Fruit fly (Drosophila melanogaster) whole organism: Measurements from ENCODE around the gene SdhC.

ENCODE experiments used
- CG8478 ChIP-seq: fragments of >200 bp; optimal IDR thresholded peaks from 2 replicates; lab custom pipeline; 2018; ENCODE audit warnings: inconsistent platforms
- Dll ChIP-seq: fragments of >200 bp; optimal IDR thresholded peaks from 2 replicates; lab custom pipeline; 2017
- EcR ChIP-seq, 2 experiments: fragments of >200 bp; optimal IDR thresholded peaks; 2 replicates each; lab custom pipeline; 2017; ENCODE audit warnings: missing biosample characterization in 2 of 2, missing genetic modification characterization in 2 of 2, missing genetic modification reagents in 2 of 2
- pan ChIP-seq: fragments of >200 bp; optimal IDR thresholded peaks from 2 replicates; lab custom pipeline; 2017
- psq ChIP-seq: fragments of >200 bp; optimal IDR thresholded peaks from 2 replicates; lab custom pipeline; 2017
- usp ChIP-seq: fragments of >200 bp; optimal IDR thresholded peaks from 2 replicates; lab custom pipeline; 2017; ENCODE audit warnings: missing biosample characterization, missing genetic modification characterization, mixed read lengths

SdhC gene

DNA sequence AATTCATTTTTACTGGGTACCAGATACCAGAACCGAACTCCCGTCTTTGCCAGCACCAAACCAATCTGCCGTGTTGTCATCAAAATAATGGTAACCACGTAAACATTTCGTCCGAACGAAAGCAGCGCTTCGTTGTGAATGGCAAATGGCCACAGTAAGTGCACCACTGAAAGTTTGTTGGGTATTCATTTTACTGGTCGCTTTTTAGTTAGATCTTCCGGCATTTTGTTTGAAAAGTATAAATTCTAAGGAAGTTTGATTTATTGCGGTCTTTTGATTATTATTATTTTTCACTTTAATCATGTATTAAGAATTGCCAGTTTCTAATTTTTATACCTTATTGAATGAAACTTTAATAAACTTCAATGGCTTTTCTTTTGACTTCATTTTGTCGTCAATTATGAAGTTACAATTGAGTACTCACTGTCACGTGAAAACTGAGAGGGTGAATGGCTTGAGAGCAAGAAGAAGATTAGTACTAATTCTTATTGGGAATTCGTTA is 4.9 kb upstream of the SdhC start, which contains the start of gene ZnT86D:
Gene ZnT86D, minus strand, starts transcription at position 91 of the 502 bp plus-strand sequence.
- no peak for TF ChIP-seq EcR (GFP tag; optimal IDR thresholded peaks at IDR 0.05; lab: Kevin White, UChicago)

DNA sequence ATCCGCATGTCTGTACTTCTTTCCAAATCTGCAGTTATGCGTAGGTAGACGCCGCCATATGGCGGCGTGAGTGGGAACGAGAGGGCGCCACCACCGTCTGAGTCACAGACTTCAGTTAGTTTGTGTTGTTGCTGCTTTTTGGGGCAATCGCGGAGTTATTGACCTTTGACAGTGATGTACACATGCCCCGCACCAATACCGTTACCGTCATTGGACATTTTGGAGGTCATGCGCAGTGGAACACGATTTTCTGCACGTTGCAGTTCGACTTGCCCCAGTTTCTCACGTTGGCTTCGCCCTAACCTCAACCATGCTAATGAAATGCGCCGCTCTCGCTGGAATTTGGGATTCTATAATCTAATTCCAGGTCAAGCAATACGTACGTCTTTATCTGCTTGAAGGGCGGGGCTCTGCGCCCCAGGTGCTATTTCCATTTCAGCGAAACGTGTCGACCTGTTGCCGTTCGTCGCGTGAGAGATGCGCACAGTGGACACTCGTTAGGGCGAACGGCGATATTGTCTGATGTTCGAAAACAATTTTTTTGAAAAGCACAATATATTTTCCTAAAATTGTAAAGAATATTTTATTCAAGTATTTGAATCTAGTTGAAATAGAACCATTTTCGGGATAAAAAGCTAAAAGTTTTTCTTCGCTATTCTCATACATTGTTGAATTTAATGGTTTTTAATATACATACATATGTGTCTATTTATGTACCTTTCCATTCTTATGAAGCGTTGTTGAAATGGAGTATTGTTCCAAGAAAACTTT is 1.8 kb upstream of the SdhC start:
- TF ChIP-seq usp (no peak), Dll (lab: Kevin White, UChicago) (no peak), pan (no peak), CG8478 (no peak), EcR (GFP tag; optimal IDR thresholded peaks at IDR 0.05; lab: Kevin White, UChicago) (no peak), psq (lab: Kevin White, UChicago) (no peak)

DNA sequence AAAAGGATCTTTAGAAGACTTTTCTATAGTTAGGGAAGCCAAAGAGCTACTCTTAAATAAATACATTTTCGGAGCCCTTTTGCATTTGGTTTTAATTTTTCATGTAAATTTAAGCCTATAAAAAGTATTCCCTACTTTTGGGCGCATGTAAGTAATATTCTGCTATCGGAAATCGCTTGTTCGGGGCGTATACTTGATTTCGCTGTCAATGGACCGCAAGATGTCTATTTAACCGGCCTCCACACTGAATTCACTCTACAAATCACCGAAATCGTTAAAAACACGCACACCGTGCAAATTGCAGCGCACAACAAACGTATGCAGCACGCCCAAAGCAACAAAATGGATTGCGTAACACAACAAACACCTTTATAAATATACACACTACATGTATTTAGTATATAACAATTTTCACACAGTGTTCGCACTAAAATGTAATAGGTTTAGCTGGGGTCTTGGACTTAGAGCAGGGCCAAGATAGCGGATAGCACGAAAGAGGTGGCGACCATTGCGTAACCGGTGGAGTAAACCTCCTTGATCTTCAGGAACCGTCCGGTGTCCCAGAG is 800 bp downstream of the SdhC start:
- TF ChIP-seq usp (no peak), psq (lab: Kevin White, UChicago) (no peak), pan (no peak), CG8478 (no peak), EcR (GFP tag; optimal IDR thresholded peaks at IDR 0.05; lab: Kevin White, UChicago) (no peak), Dll (lab: Kevin White, UChicago) (no peak)

DNA sequence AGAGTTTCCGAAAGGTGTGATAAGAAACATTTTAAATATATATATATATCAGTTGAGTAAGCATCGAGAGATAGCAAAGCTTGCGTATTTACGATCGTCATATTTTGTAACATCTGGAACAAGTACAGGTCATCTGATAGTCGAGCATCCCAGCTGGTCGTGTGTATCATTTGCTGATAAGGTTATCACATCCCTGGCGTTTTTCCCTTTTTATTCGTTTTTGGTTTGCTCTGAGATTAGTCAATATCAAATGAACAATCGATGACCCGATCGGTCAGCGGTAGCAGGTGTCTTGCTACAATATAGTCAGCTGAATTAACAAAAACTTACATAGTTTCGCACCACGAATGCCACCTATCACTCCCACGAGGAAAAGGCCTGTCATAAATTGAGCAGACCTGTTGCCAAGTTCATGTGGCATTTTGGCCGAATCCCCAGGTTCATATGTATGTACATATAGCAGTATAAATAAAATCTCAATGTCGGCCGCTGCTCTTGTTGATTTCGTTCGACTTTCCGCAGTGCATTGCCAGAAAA is 8.7 kb downstream of the SdhC start:
- peak; percentile 88 for TF ChIP-seq pan
- no peak for TF ChIP-seq usp
- no peak for TF ChIP-seq CG8478

DNA sequence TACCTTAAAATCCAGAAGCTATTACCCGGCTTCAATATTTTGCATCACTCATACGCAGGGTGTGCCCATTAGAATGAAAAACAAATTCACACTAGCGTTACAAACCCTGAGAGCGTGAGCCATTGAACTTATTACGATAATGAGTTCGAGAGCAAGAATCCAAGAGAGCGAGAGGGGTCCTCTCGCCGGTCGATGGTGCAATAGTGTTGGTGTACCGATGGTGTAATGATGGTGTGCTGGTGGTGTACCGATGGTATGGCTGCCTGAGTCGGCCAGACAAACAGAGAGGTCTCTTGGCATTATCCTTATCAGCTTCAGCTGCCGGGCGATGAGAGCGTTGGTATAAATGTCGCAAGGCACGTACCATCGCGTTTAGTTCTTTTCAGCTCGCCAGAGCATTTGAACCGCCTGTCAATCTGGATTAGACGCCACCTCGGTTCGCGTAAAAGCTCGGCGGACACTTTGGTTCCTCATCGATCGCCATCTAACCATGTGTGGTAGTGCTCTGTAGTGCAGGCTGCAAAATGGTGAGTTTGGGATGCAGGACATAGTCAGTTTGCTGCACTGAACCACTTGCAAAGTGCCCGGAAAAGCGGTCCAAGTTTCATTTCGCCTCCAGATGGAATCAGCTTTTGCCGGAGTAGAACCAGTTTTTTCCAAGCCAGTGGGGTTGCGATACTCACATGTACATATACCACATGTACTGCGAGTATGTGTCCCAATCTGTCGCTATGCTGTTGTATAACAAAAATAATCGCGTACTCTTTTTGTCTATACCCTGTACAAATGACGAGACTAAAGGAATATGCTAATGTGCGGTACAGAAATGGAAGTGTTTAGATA is 9.4 kb downstream of the SdhC start:
- TF ChIP-seq usp (no peak), CG8478 (no peak), pan (no peak), Dll (lab: Kevin White, UChicago) (no peak), EcR (GFP tag; optimal IDR thresholded peaks at IDR 0.05; lab: Kevin White, UChicago) (peak in 1 of 2 experiments; percentile 74), psq (lab: Kevin White, UChicago) (no peak)

DNA sequence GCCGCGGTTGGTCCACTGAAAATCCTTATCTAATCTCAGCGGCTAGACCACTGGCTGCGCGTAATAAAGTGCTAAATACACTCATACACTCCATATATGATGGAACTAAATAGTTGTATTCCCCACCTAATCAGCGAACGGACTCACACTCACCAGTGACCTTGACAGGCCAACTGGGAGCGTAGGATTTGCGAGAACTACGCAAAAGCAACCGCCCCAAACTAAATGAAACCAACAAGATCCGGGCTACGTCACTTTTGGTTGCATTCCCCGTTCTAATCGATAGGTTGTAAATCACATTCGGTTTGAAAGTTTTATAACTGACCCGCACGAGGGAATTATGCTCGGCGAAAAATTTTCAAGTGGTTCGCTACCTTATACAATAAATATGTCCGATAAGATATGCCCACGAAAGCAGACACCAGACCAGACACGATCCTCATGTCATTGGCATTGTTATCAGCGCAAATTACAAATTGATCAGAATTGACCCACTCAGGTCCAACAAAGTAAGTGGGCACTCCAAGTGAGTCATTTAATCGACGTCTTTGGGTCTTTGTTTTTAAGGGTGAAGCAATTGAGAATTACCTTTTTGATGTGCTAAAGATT is 10.3 kb downstream of the SdhC start:
- TF ChIP-seq pan (no peak), Dll (lab: Kevin White, UChicago) (no peak), EcR (GFP tag; optimal IDR thresholded peaks at IDR 0.05; lab: Kevin White, UChicago) (no peak), psq (lab: Kevin White, UChicago) (no peak), CG8478 (no peak), usp (no peak)

DNA sequence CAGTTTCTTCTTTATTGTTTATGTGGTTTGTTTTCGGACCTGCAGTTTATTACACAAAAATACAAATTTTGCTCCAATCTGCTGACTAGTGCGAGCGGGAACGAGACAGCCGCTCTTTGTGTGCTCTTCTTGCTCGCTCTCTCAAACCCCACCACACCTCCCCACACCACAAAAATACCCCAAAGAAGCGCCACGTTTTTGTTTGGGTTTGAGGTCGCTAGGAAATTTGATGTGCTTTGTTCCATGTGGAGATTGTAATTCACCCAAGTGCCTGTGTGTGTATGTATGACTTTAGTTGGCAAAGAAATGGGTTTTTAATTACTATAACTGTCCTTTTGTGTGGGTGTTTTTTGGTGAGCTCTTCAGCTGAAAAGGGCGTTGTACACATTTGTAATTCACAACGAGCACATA is 11.6 kb downstream of the SdhC start:
- TF ChIP-seq pan = no peak
- no peak for TF ChIP-seq CG8478
- TF ChIP-seq psq (lab: Kevin White, UChicago) = no peak
- TF ChIP-seq Dll (lab: Kevin White, UChicago) = no peak
- peak in 1 of 2 experiments; percentile 1 for TF ChIP-seq EcR (GFP tag; optimal IDR thresholded peaks at IDR 0.05; lab: Kevin White, UChicago)

DNA sequence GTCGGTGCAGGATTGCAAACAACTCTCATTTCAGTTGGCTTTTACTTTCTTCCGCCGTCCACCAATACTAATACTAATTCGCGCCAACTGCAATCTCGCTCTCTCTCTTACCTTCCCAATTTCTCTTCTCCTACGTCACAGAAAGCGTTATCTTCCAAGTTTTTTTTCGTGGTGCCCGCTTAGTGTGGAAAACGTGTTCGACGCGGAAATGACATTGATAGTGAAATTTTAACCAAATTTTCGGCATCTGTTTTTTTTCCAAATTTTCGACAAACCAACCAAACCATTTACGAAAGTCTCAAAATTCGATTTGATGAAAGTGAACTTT is 12.3 kb downstream of the SdhC start, which contains the start of gene cu:
Gene cu, plus strand, starts transcription at position 204 of the 328 bp plus-strand sequence.
- TF ChIP-seq usp (no peak), pan (no peak), CG8478 (no peak), EcR (GFP tag; optimal IDR thresholded peaks at IDR 0.05; lab: Kevin White, UChicago) (no peak), psq (lab: Kevin White, UChicago) (no peak), Dll (lab: Kevin White, UChicago) (no peak)

DNA sequence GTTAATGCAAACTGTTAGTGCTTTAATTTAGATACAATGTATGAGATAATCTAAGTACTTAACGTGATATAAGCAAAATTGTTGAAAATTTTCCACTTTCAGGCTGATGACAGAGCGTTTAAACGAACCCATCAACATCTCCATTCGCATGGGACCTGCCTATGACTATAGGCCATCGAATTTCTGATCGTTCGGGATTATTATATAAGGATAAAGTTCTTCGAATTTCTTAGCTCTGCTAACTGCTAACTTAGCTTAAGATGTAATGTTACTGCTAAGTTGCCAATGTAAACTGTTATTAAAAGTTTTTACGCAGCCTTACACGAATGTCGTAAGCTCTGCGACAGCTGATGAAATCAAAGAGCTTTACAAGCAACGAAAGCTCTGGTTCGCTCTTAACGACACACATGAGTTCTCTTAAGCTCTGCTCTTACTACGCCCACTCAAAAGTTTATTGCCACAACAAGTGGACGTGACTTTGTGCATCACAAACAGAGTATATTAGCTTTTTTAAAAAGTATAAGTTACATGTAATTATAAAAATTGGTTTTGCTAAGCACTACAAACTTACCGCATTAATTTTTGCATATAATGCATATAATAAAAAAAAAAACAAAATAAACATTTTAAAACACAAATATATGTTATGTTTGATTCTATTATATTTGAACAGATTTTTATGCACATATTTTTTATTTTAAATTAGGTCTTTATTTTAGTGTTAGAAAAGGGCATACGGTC is 12.8 kb downstream of the SdhC start:
- no peak for TF ChIP-seq pan
- no peak for TF ChIP-seq Dll (lab: Kevin White, UChicago)
- TF ChIP-seq psq (lab: Kevin White, UChicago) = no peak
- no peak for TF ChIP-seq EcR (GFP tag; optimal IDR thresholded peaks at IDR 0.05; lab: Kevin White, UChicago)
- TF ChIP-seq CG8478 = no peak

DNA sequence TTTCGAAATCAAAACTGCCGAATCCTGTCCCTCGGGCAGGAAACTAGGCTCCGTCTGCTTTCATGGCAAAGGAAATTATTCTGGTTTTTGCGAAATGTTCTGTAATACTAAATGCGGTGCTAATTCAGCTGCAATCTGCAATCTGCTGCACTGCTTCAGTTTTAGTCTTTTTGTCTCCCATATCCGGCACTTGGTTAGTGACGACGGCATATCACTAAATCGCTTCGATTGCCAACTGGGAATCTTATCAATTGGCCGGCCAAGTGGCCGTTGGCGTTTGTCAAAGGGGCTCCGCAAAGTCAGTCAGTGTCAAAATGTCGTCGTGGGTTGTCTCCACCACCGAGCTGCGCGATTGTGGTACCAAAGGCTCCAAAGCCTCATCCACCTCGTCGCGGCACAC is 13.9 kb downstream of the SdhC start, which contains the start of gene CG18577:
Gene CG18577, plus strand, starts transcription at position 301 of the 400 bp plus-strand sequence.
- TF ChIP-seq EcR (GFP tag; optimal IDR thresholded peaks at IDR 0.05; lab: Kevin White, UChicago) (no peak), Dll (lab: Kevin White, UChicago) (no peak), psq (lab: Kevin White, UChicago) (no peak)

DNA sequence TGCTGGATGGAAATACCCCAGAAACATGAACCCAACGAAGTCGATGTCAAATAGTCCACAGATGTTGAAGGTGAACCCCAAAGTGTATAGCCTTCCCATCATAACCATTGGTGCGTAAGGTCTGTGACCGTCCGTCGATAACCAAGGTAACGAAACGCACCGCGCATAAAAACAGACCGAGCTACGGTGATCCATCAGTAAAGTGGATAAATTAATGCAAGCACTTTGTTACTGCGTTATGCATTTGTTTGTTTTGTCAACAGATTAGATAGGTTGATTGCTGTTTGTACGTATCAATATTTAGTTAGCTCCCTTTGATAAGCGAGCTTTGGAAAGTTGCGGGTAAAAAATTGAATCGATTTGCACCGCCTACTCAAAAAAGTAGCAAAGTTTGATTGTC is 31.3 kb downstream of the SdhC start:
- no peak for TF ChIP-seq psq (lab: Kevin White, UChicago)
- TF ChIP-seq usp = no peak
- no peak for TF ChIP-seq Dll (lab: Kevin White, UChicago)
- no peak for TF ChIP-seq CG8478
- no peak for TF ChIP-seq EcR (GFP tag; optimal IDR thresholded peaks at IDR 0.05; lab: Kevin White, UChicago)
- no peak for TF ChIP-seq pan
